Fruit fly (Drosophila melanogaster) whole organism, embryonic: ENCODE measurements around the gene CG43915.

Experiments
- B-H2 ChIP-seq: fragments of 200-800 bp; sonication (Bioruptor generic); optimal IDR thresholded peaks from 2 replicates; lab custom pipeline; 2018; ENCODE audit warnings: missing biosample characterization, mild to moderate bottlenecking, missing genetic modification characterization
- Bdp1 ChIP-seq: fragments of 200-800 bp; sonication (Bioruptor generic); optimal IDR thresholded peaks from 3 replicates; lab custom pipeline; 2016; ENCODE audit warnings: missing biosample characterization, missing genetic modification characterization
- Bgb ChIP-seq: fragments of 200-800 bp; sonication (Bioruptor generic); IDR thresholded peaks from 2 replicates; pipeline ENCODE4 v1.3.6; 2022; ENCODE audit warnings: missing biosample characterization, missing genetic modification characterization; ENCODE audit not compliant: partially characterized antibody
- CG10267 ChIP-seq: fragments of 200-800 bp; sonication (Bioruptor generic); optimal IDR thresholded peaks from 2 replicates; lab custom pipeline; 2018; ENCODE audit warnings: missing biosample characterization, mild to moderate bottlenecking, missing genetic modification characterization, moderate library complexity
- CG12071 ChIP-seq: fragments of 200-800 bp; sonication (Bioruptor generic); optimal IDR thresholded peaks from 3 replicates; lab custom pipeline; 2018; ENCODE audit warnings: missing biosample characterization, mild to moderate bottlenecking, missing genetic modification characterization
- CG12659 ChIP-seq: fragments of 200-800 bp; sonication (Bioruptor generic); optimal IDR thresholded peaks from 3 replicates; lab custom pipeline; 2017; ENCODE audit warnings: mild to moderate bottlenecking, missing biosample characterization, missing genetic modification reagents, missing genetic modification characterization
- CG13296 ChIP-seq: fragments of 200-800 bp; sonication (Bioruptor generic); optimal IDR thresholded peaks from 3 replicates; lab custom pipeline; 2018; ENCODE audit warnings: missing biosample characterization, mild to moderate bottlenecking, missing genetic modification characterization
- CG15269 ChIP-seq: fragments of 200-800 bp; sonication (Bioruptor generic); optimal IDR thresholded peaks from 2 replicates; lab custom pipeline; 2018; ENCODE audit warnings: missing biosample characterization, mild to moderate bottlenecking, missing genetic modification characterization, moderate library complexity
- CG15514 ChIP-seq: fragments of 200-800 bp; sonication (Bioruptor generic); optimal IDR thresholded peaks from 3 replicates; lab custom pipeline; 2017; ENCODE audit warnings: missing biosample characterization, missing genetic modification characterization, mild to moderate bottlenecking, moderate library complexity, missing genetic modification reagents
- CG17802 ChIP-seq: fragments of 200-800 bp; sonication (Bioruptor generic); optimal IDR thresholded peaks from 2 replicates; lab custom pipeline; 2018; ENCODE audit warnings: missing biosample characterization, mild to moderate bottlenecking, missing genetic modification characterization, moderate library complexity
- CG18262 ChIP-seq: fragments of 200-800 bp; optimal IDR thresholded peaks from 3 replicates; lab custom pipeline; 2019; ENCODE audit warnings: missing biosample characterization, mild to moderate bottlenecking, missing genetic modification characterization, moderate library complexity
- CG18599 ChIP-seq: fragments of 200-800 bp; sonication (Bioruptor generic); optimal IDR thresholded peaks from 3 replicates; lab custom pipeline; 2017; ENCODE audit warnings: missing biosample characterization, missing genetic modification characterization, mild to moderate bottlenecking, moderate library complexity, missing genetic modification reagents
- CG18619 ChIP-seq: fragments of 200-800 bp; sonication (Bioruptor generic); optimal IDR thresholded peaks from 3 replicates; lab custom pipeline; 2017; ENCODE audit warnings: missing biosample characterization, mild to moderate bottlenecking, missing genetic modification characterization
- CG2116 ChIP-seq: fragments of 200-800 bp; sonication (Bioruptor generic); optimal IDR thresholded peaks from 3 replicates; lab custom pipeline; 2018; ENCODE audit warnings: missing biosample characterization, mild to moderate bottlenecking, missing genetic modification characterization
- CG2678 ChIP-seq: fragments of 200-800 bp; sonication (Bioruptor generic); optimal IDR thresholded peaks from 3 replicates; lab custom pipeline; 2019; ENCODE audit warnings: missing biosample characterization, mild to moderate bottlenecking, missing genetic modification characterization, moderate library complexity
- CG2712 ChIP-seq: fragments of 200-800 bp; optimal IDR thresholded peaks from 3 replicates; lab custom pipeline; 2019; ENCODE audit warnings: missing biosample characterization, mild to moderate bottlenecking, missing genetic modification characterization, moderate library complexity
- CG4360 ChIP-seq: fragments of 200-800 bp; sonication (Bioruptor generic); IDR thresholded peaks from 2 replicates; pipeline ENCODE4 v1.3.6; 2022; ENCODE audit warnings: missing biosample characterization, missing genetic modification characterization
- CG7987 ChIP-seq: fragments of 200-800 bp; sonication (Bioruptor generic); optimal IDR thresholded peaks from 2 replicates; lab custom pipeline; 2018; ENCODE audit warnings: missing biosample characterization, mild to moderate bottlenecking, missing genetic modification characterization, moderate library complexity
- Dll ChIP-seq: fragments of 200-800 bp; sonication (Bioruptor generic); IDR thresholded peaks from 4 replicates; pipeline ENCODE4 v1.3.6; 2022; ENCODE audit warnings: missing biosample characterization, missing genetic modification characterization; ENCODE audit not compliant: partially characterized antibody
- E2f1 ChIP-seq: fragments of 200-800 bp; sonication (Bioruptor generic); IDR thresholded peaks from 2 replicates; pipeline ENCODE4 v1.3.6; 2022; ENCODE audit warnings: missing biosample characterization, missing genetic modification characterization
- E2f2 ChIP-seq: fragments of 200-800 bp; sonication (Bioruptor generic); IDR thresholded peaks from 2 replicates; pipeline ENCODE4 v1.3.6; 2022; ENCODE audit warnings: missing biosample characterization, missing genetic modification characterization
- ERR ChIP-seq: fragments of 200-800 bp; sonication (Bioruptor generic); optimal IDR thresholded peaks from 2 replicates; lab custom pipeline; 2016; ENCODE audit warnings: missing biosample characterization, missing genetic modification characterization
- Fer1 ChIP-seq: fragments of 200-800 bp; sonication (Bioruptor generic); optimal IDR thresholded peaks from 2 replicates; lab custom pipeline; 2017; ENCODE audit warnings: missing biosample characterization, mild to moderate bottlenecking, missing genetic modification characterization
- GATAe ChIP-seq: fragments of 200-800 bp; sonication (Bioruptor generic); conservative IDR thresholded peaks from 2 replicates; pipeline ENCODE4 v1.3.6; 2022; ENCODE audit warnings: missing biosample characterization, missing genetic modification characterization
- Gsc ChIP-seq: fragments of 200-800 bp; sonication (Bioruptor generic); IDR thresholded peaks from 2 replicates; pipeline ENCODE4 v1.3.6; 2022; ENCODE audit warnings: missing biosample characterization, missing genetic modification characterization
- Hr51 ChIP-seq, 2 experiments: fragments of 200-800 bp; sonication (Bioruptor generic); optimal IDR thresholded peaks; 2 replicates in 1 of 2; 3 replicates in 1 of 2; lab custom pipeline; 2016 to 2018; ENCODE audit warnings: missing biosample characterization in 2 of 2, missing genetic modification characterization in 2 of 2, mild to moderate bottlenecking in 1 of 2, moderate library complexity in 1 of 2
- Kr ChIP-seq: fragments of 200-800 bp; sonication (Bioruptor generic); optimal IDR thresholded peaks from 2 replicates; lab custom pipeline; 2017; ENCODE audit warnings: missing biosample characterization, mild to moderate bottlenecking, missing genetic modification characterization
- Opbp ChIP-seq: fragments of 200-800 bp; sonication (Bioruptor generic); IDR thresholded peaks from 3 replicates; pipeline ENCODE4 v1.3.6; 2022; ENCODE audit warnings: missing biosample characterization, missing genetic modification characterization; ENCODE audit not compliant: partially characterized antibody
- Pdp1 ChIP-seq, 2 experiments: fragments of 200-800 bp; sonication (Bioruptor generic); optimal IDR thresholded peaks; 3 replicates each; lab custom pipeline; 2016; ENCODE audit warnings: missing biosample characterization in 2 of 2, missing genetic modification characterization in 2 of 2, mild to moderate bottlenecking in 1 of 2, moderate library complexity in 1 of 2
- az2 ChIP-seq: fragments of 200-800 bp; sonication (Bioruptor generic); optimal IDR thresholded peaks from 3 replicates; lab custom pipeline; 2016; ENCODE audit warnings: missing biosample characterization, missing genetic modification characterization
- caup ChIP-seq: fragments of 200-800 bp; sonication (Bioruptor generic); optimal IDR thresholded peaks from 3 replicates; lab custom pipeline; 2017; ENCODE audit warnings: missing biosample characterization, mild to moderate bottlenecking, missing genetic modification characterization, moderate library complexity; ENCODE audit not compliant: severe bottlenecking
- ewg ChIP-seq: fragments of 200-800 bp; sonication (Bioruptor generic); optimal IDR thresholded peaks from 3 replicates; lab custom pipeline; 2017; ENCODE audit warnings: mild to moderate bottlenecking, missing biosample characterization, missing genetic modification reagents, missing genetic modification characterization
- kni ChIP-seq: fragments of 200-800 bp; sonication (Bioruptor generic); optimal IDR thresholded peaks from 3 replicates; lab custom pipeline; 2017; ENCODE audit warnings: mild to moderate bottlenecking, missing biosample characterization, missing genetic modification reagents, missing genetic modification characterization
- nau ChIP-seq: fragments of 200-800 bp; sonication (Bioruptor generic); optimal IDR thresholded peaks from 3 replicates; lab custom pipeline; 2017; ENCODE audit warnings: missing biosample characterization, mild to moderate bottlenecking, missing genetic modification characterization, missing genetic modification reagents
- oc ChIP-seq: fragments of 200-800 bp; sonication (Bioruptor generic); optimal IDR thresholded peaks from 2 replicates; lab custom pipeline; 2018; ENCODE audit warnings: missing biosample characterization, mild to moderate bottlenecking, missing genetic modification characterization, moderate library complexity
- pan ChIP-seq, 4 experiments: fragments of >200 bp in 3 of 4; fragments of 200-800 bp in 1 of 4; sonication (Bioruptor generic) in 1 of 4; optimal IDR thresholded peaks in 3 of 4; IDR thresholded peaks in 1 of 4; 2 replicates each; pipeline versions ENCODE4 v1.3.6 to Lab custom; 2017 to 2022; ENCODE audit warnings: missing biosample characterization in 2 of 4, missing genetic modification characterization in 2 of 4, mixed read lengths in 1 of 4
- pfk ChIP-seq: fragments of 200-800 bp; sonication (Bioruptor generic); optimal IDR thresholded peaks from 2 replicates; lab custom pipeline; 2018; ENCODE audit warnings: missing biosample characterization, mild to moderate bottlenecking, missing genetic modification characterization, moderate library complexity
- pzg ChIP-seq: fragments of 200-800 bp; sonication (Bioruptor generic); optimal IDR thresholded peaks from 3 replicates; lab custom pipeline; 2018; ENCODE audit warnings: missing biosample characterization, mild to moderate bottlenecking, missing genetic modification characterization, moderate library complexity
- scrt ChIP-seq: fragments of 200-800 bp; sonication (Bioruptor generic); optimal IDR thresholded peaks from 2 replicates; lab custom pipeline; 2018; ENCODE audit warnings: missing biosample characterization, mild to moderate bottlenecking, missing genetic modification characterization, moderate library complexity
- sima ChIP-seq: fragments of 200-800 bp; sonication (Bioruptor generic); optimal IDR thresholded peaks from 2 replicates; lab custom pipeline; 2016; ENCODE audit warnings: missing biosample characterization, missing genetic modification characterization
- stwl ChIP-seq: fragments of 200-800 bp; sonication (Bioruptor generic); optimal IDR thresholded peaks from 3 replicates; lab custom pipeline; 2018; ENCODE audit warnings: missing biosample characterization, mild to moderate bottlenecking, missing genetic modification characterization, moderate library complexity
- sug ChIP-seq: fragments of 200-800 bp; optimal IDR thresholded peaks from 2 replicates; lab custom pipeline; 2019; ENCODE audit warnings: missing biosample characterization, mild to moderate bottlenecking, missing genetic modification characterization, moderate library complexity
- trem ChIP-seq: fragments of 200-800 bp; optimal IDR thresholded peaks from 3 replicates; lab custom pipeline; 2019; ENCODE audit warnings: missing biosample characterization, mild to moderate bottlenecking, missing genetic modification characterization, moderate library complexity
- tx ChIP-seq: fragments of 200-800 bp; sonication (Bioruptor generic); optimal IDR thresholded peaks from 2 replicates; lab custom pipeline; 2016; ENCODE audit warnings: missing biosample characterization, missing genetic modification characterization
- vnd ChIP-seq: fragments of 200-800 bp; sonication (Bioruptor generic); IDR thresholded peaks from 3 replicates; pipeline ENCODE4 v1.3.6; 2022; ENCODE audit warnings: missing biosample characterization, missing genetic modification characterization; ENCODE audit not compliant: partially characterized antibody

The CG43915 gene

dm6 chr3L:3942241-3943028 is 30.3 kb upstream of the CG43915 start, which contains the start of the genes CG10863 and CG14982 (continued):
- TF ChIP-seq Fer1 (GFP tag; lab: Kevin White, UChicago) (peak; percentile 29), sug (tag; lab: Kevin White, UChicago) (peak; percentile 71), kni (GFP tag; lab: Kevin White, UChicago) (no peak), ERR (GFP tag; lab: Kevin White, UChicago) (peak; percentile 33), CG7987 (GFP tag; lab: Kevin White, UChicago) (peak; percentile 20), pfk (peak; percentile 85), CG12071 (peak; percentile 1), CG13296 (peak; percentile 7), CG17802 (no peak), CG15269 (tag; lab: Kevin White, UChicago) (peak; percentile 28), Bgb (peak; percentile 50; the same call in 1 of the 2 replicates), B-H2 (peak; percentile 35), vnd (GFP tag; lab: Robert Waterston, UW) (no peak), CG18599 (GFP tag; lab: Kevin White, UChicago) (peak; percentile 51), GATAe (0 out of 2 replicates have a peak, but pooled peaks have one; percentile 14), sima (GFP tag; lab: Kevin White, UChicago) (no peak), Opbp (GFP tag; lab: Robert Waterston, UW) (no peak), oc (tag; lab: Kevin White, UChicago) (no peak), CG2678 (tag; lab: Kevin White, UChicago) (peak; percentile 11), CG12659 (GFP tag; lab: Kevin White, UChicago) (peak; percentile 3), E2f1 (peak; percentile 44; the same call in 1 of the 2 replicates)

dm6 chr3L:3947301-3947941 is 25.3 kb upstream of the CG43915 start, which contains the start of gene CG10853:
Gene CG10853, plus strand, starts transcription at chr3L:3947891.
- TF ChIP-seq CG2712 = peak; percentile 23
- TF ChIP-seq ewg (GFP tag; lab: Kevin White, UChicago) = no peak
- no peak for TF ChIP-seq CG18262 (tag; lab: Kevin White, UChicago)
- peak; percentile 13 for TF ChIP-seq CG2116 (GFP tag; lab: Kevin White, UChicago)
- peak; percentile 28 for TF ChIP-seq scrt (GFP tag; lab: Kevin White, UChicago)
- peak; percentile 5 for TF ChIP-seq CG15514 (GFP tag; lab: Kevin White, UChicago)
- no peak for TF ChIP-seq pan (optimal IDR thresholded peaks at IDR 0.05; lab: Kevin White, UChicago)
- no peak for TF ChIP-seq pan (GFP tag; optimal IDR thresholded peaks at IDR 0.05 in 1 of 2, IDR thresholded peaks at IDR 0.05 in 1 of 2)
- TF ChIP-seq Hr51 (GFP tag; optimal IDR thresholded peaks at IDR 0.05; lab: Kevin White, UChicago) = no peak
- TF ChIP-seq Bdp1 (GFP tag; lab: Kevin White, UChicago) = no peak
- TF ChIP-seq nau (GFP tag; lab: Kevin White, UChicago) = no peak
- TF ChIP-seq Kr (GFP tag; lab: Kevin White, UChicago) = peak; percentile 68
- TF ChIP-seq pzg = peak; percentile 35
- peak; percentile 34 for TF ChIP-seq trem (tag; lab: Kevin White, UChicago)
- TF ChIP-seq tx (GFP tag; lab: Kevin White, UChicago) = no peak
- TF ChIP-seq CG18619 (GFP tag; lab: Kevin White, UChicago) = no peak
- no peak for TF ChIP-seq az2 (GFP tag; lab: Kevin White, UChicago)
- no peak for TF ChIP-seq Gsc
- TF ChIP-seq Pdp1 (GFP tag; optimal IDR thresholded peaks at IDR 0.05; lab: Kevin White, UChicago) = no peak
- TF ChIP-seq CG4360 (GFP tag; lab: Robert Waterston, UW) = no peak
- TF ChIP-seq CG17802 = no peak
- no peak for TF ChIP-seq CG10267
- TF ChIP-seq caup (GFP tag; lab: Kevin White, UChicago) = no peak
- 0 out of 4 replicates have a peak, but pooled peaks have one; percentile 11 for TF ChIP-seq Dll
- TF ChIP-seq E2f2 = peak; percentile 94
- TF ChIP-seq stwl (tag; lab: Kevin White, UChicago) = peak; percentile 97
